Fruit fly (Drosophila melanogaster): ENCODE data around the gene CG1503.

DNA sequence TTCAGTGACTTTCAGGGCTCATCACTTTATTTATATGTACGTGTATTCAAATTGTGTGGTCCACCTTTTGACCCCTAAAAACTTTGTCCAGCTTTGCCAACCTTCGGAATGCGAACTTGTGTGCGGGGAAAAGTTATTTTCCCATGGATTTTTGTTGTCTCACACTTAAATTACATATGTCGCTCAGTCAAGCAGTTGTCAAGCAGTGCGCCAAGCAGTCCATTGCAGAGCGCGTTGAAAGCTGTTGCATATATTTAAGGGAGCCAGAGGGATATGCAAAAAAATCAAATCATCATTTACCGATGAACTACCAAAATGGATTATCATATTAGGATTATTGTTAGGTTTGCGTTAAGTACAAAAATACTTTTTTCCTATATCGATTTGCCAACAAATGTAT, 22.9 kb downstream of the CG1503 start:
- TF ChIP-seq OdsH (GFP tag; optimal IDR thresholded peaks at IDR 0.05) (no peak), Myc (optimal IDR thresholded peaks at IDR 0.05) (no peak), GATAd (GFP tag; optimal IDR thresholded peaks at IDR 0.05) (no peak), Hr78 (GFP tag; optimal IDR thresholded peaks at IDR 0.05) (no peak), h (GFP tag; optimal IDR thresholded peaks at IDR 0.05) (no peak), pan (optimal IDR thresholded peaks at IDR 0.05) (no peak), usp (GFP tag; optimal IDR thresholded peaks at IDR 0.05) (no peak), Mio (GFP tag; optimal IDR thresholded peaks at IDR 0.05) (no peak), dmrt93B (GFP tag; optimal IDR thresholded peaks at IDR 0.05) (no peak), CrebA (GFP tag; optimal IDR thresholded peaks at IDR 0.05; ENCODE audit: borderline replicate concordance) (no peak), lola (GFP tag; optimal IDR thresholded peaks at IDR 0.05) (no peak), Dfd (GFP tag; optimal IDR thresholded peaks at IDR 0.05) (no peak), fru (GFP tag; optimal IDR thresholded peaks at IDR 0.05) (no peak)
